Fruit fly (Drosophila melanogaster): ENCODE data around the gene Bre1.
A peak's percentile ranks its signal among the peaks of the same experiment; 100 is the strongest.

The Bre1 gene

DNA sequence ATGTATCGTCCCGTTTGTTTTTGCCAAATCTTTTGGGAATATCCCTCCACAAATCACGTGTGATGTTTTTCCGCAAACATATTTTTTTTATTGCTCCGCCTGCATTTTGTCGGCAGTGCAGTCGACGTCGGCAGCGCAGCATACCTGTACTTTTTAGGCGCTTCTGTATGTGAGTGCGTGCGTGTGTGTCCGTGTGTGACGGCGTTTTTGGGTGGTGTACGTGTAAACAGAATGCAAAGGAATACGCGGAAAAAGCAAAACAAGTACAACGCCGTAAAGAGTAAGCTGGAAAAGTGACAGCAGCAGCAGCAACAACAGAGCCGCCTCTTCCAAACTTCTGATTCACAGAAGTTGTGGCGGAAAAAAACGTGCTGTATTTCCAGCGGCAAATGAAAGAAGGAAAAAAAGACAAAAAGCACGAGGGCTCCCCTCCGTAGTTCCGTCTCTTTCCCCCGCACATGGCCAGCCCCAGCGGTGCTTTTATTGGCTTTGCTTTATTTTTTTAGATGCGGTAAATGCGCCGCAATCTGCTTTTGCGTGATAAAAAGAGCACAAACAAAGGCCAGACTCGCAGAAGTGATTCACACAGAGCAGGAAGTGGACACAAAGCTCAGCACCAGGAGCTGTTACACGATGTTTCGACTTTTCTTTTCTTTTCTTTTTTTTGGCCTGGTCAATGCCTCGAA lies 23.7 kb downstream of the Bre1 start (continued):
- no peak for TF ChIP-seq ab (GFP tag; optimal IDR thresholded peaks at IDR 0.05)
- peak; percentile 4 for TF ChIP-seq Abd-B (GFP tag; optimal IDR thresholded peaks at IDR 0.05)
- TF ChIP-seq Sry-β (GFP tag; optimal IDR thresholded peaks at IDR 0.05), result no peak
- TF ChIP-seq amos (GFP tag; IDR thresholded peaks at IDR 0.05; ENCODE audit: partially characterized antibody), result no peak
- TF ChIP-seq ftz-f1 (GFP tag; optimal IDR thresholded peaks at IDR 0.05), result no peak
- no peak for TF ChIP-seq CG31224 (GFP tag; IDR thresholded peaks at IDR 0.05)
- no peak for TF ChIP-seq zfh2 (GFP tag; optimal IDR thresholded peaks at IDR 0.05)
- TF ChIP-seq dm (GFP tag; optimal IDR thresholded peaks at IDR 0.05), result peak; percentile 27
- TF ChIP-seq ewg (GFP tag; optimal IDR thresholded peaks at IDR 0.05), result no peak
- no peak for TF ChIP-seq CG4617 (GFP tag; optimal IDR thresholded peaks at IDR 0.05; ENCODE audit: borderline replicate concordance)
- TF ChIP-seq CG8089 (GFP tag; optimal IDR thresholded peaks at IDR 0.05), result no peak
- no peak for TF ChIP-seq chn (GFP tag; optimal IDR thresholded peaks at IDR 0.05)
- TF ChIP-seq CG18619 (GFP tag; optimal IDR thresholded peaks at IDR 0.05), result no peak
- peak; percentile 67 for TF ChIP-seq nerfin-1 (tag; optimal IDR thresholded peaks at IDR 0.05)
- no peak for TF ChIP-seq Bteb2 (GFP tag; optimal IDR thresholded peaks at IDR 0.05)
- TF ChIP-seq CG4328 (GFP tag; optimal IDR thresholded peaks at IDR 0.05), result no peak
- peak; percentile 81 for TF ChIP-seq cg (GFP tag; optimal IDR thresholded peaks at IDR 0.05)
- TF ChIP-seq disco-r (GFP tag; optimal IDR thresholded peaks at IDR 0.05), result no peak
- no peak for TF ChIP-seq Lim3 (GFP tag; IDR thresholded peaks at IDR 0.05)
- no peak for TF ChIP-seq CG13775 (GFP tag; optimal IDR thresholded peaks at IDR 0.05)
- TF ChIP-seq wor (GFP tag; IDR thresholded peaks at IDR 0.05), result no peak
- no peak for TF ChIP-seq gsb-n (tag; optimal IDR thresholded peaks at IDR 0.05)
- TF ChIP-seq Hand (GFP tag; optimal IDR thresholded peaks at IDR 0.05), result no peak
- no peak for TF ChIP-seq CG17829 (tag; optimal IDR thresholded peaks at IDR 0.05)
- no peak for TF ChIP-seq aop (GFP tag; IDR thresholded peaks at IDR 0.05)
- peak in 1 of 2 experiments; percentile 83 for TF ChIP-seq bsh (GFP tag; optimal IDR thresholded peaks at IDR 0.05)
- TF ChIP-seq HLHmδ (GFP tag; optimal IDR thresholded peaks at IDR 0.05), result no peak
- no peak for TF ChIP-seq p53 (GFP tag; optimal IDR thresholded peaks at IDR 0.05)
- TF ChIP-seq CG9797 (GFP tag; optimal IDR thresholded peaks at IDR 0.05), result no peak
- no peak for TF ChIP-seq unpg (GFP tag; optimal IDR thresholded peaks at IDR 0.05)
- no peak for TF ChIP-seq ind (GFP tag; optimal IDR thresholded peaks at IDR 0.05)
- TF ChIP-seq CG8359 (GFP tag; optimal IDR thresholded peaks at IDR 0.05; ENCODE audit: borderline replicate concordance), result no peak
- no peak for TF ChIP-seq CG11247 (GFP tag; IDR thresholded peaks at IDR 0.05)
- no peak for TF ChIP-seq nau (GFP tag; optimal IDR thresholded peaks at IDR 0.05)
- peak; percentile 7 for TF ChIP-seq Drgx (GFP tag; IDR thresholded peaks at IDR 0.05)
- TF ChIP-seq CG33213 (GFP tag; optimal IDR thresholded peaks at IDR 0.05), result no peak
- peak; percentile 11 for TF ChIP-seq CG10543 (GFP tag; optimal IDR thresholded peaks at IDR 0.05)
- TF ChIP-seq CG3065 (GFP tag; optimal IDR thresholded peaks at IDR 0.05), result no peak
- no peak for TF ChIP-seq CG6689 (GFP tag; IDR thresholded peaks at IDR 0.05)
- TF ChIP-seq ham (GFP tag; IDR thresholded peaks at IDR 0.05), result no peak
- TF ChIP-seq Antp (GFP tag; optimal IDR thresholded peaks at IDR 0.05), result no peak
- no peak for TF ChIP-seq CG4854 (GFP tag; optimal IDR thresholded peaks at IDR 0.05)
- no peak for TF ChIP-seq pnt (GFP tag; optimal IDR thresholded peaks at IDR 0.05)
- TF ChIP-seq CG9727 (GFP tag; optimal IDR thresholded peaks at IDR 0.05), result no peak
- no peak for TF ChIP-seq Ptx1 (GFP tag; IDR thresholded peaks at IDR 0.05)
- no peak for TF ChIP-seq CG15601 (tag; optimal IDR thresholded peaks at IDR 0.05)
- peak; percentile 45 for TF ChIP-seq cad (GFP tag; optimal IDR thresholded peaks at IDR 0.05)
- no peak for TF ChIP-seq D19A (tag; optimal IDR thresholded peaks at IDR 0.05)
- no peak for TF ChIP-seq Mes4 (GFP tag; optimal IDR thresholded peaks at IDR 0.05)
- TF ChIP-seq HHEX (GFP tag; optimal IDR thresholded peaks at IDR 0.05), result no peak

Measured in whole organism, embryonic.